Worm (Caenorhabditis elegans) whole organism, young adult: ENCODE results near the gene eff-1.

ENCODE experiments used
- B0035.1 ChIP-seq: sonication (generic microtip); optimal IDR thresholded peaks from 2 replicates; lab custom pipeline; 2016; ENCODE audit warnings: missing genetic modification characterization, mild to moderate bottlenecking, missing compliant biosample characterization, missing genotype, missing genetic modification reagents
- C06A6.2 ChIP-seq: fragments of 200-800 bp; sonication (Bioruptor generic); conservative IDR thresholded peaks from 2 replicates; pipeline ENCODE4 v1.3.6; 2022; ENCODE audit warnings: missing genetic modification characterization, missing compliant biosample characterization
- F22D6.2 ChIP-seq: sonication (generic microtip); optimal IDR thresholded peaks from 2 replicates; lab custom pipeline; 2016; ENCODE audit warnings: mild to moderate bottlenecking, missing genetic modification characterization, missing compliant biosample characterization
- F33H1.4 ChIP-seq: fragments of 200-800 bp; sonication (Bioruptor generic); IDR thresholded peaks from 2 replicates; pipeline ENCODE4 v1.3.6; 2022; ENCODE audit warnings: missing genetic modification reagents, missing genetic modification characterization, missing compliant biosample characterization
- F39B2.1 ChIP-seq: fragments of 200-800 bp; sonication (Bioruptor generic); IDR thresholded peaks from 2 replicates; pipeline ENCODE4 v1.3.6; 2022; ENCODE audit warnings: missing genetic modification reagents, missing genetic modification characterization, missing compliant biosample characterization
- F49E8.2 ChIP-seq: sonication (generic microtip); optimal IDR thresholded peaks from 3 replicates; lab custom pipeline; 2017; ENCODE audit warnings: missing genetic modification characterization, mild to moderate bottlenecking, missing compliant biosample characterization, antibody characterized with exemption, moderate library complexity; ENCODE audit not compliant: insufficient read depth
- K12H6.12 ChIP-seq: fragments of 200-800 bp; sonication (Bioruptor generic); optimal IDR thresholded peaks from 2 replicates; lab custom pipeline; 2018; ENCODE audit warnings: mild to moderate bottlenecking, missing genetic modification characterization, missing compliant biosample characterization
- T07F8.4 ChIP-seq: sonication (generic microtip); optimal IDR thresholded peaks from 2 replicates; lab custom pipeline; 2016; ENCODE audit warnings: mild to moderate bottlenecking, missing genetic modification characterization, moderate library complexity, missing compliant biosample characterization
- T26A5.8 ChIP-seq: sonication (generic microtip); optimal IDR thresholded peaks from 2 replicates; lab custom pipeline; 2016; ENCODE audit warnings: missing genetic modification characterization, missing compliant biosample characterization
- Y53G8AR.9 ChIP-seq: fragments of 200-800 bp; sonication (Bioruptor generic); conservative IDR thresholded peaks from 2 replicates; pipeline ENCODE4 v1.3.6; 2022; ENCODE audit warnings: missing genetic modification reagents, missing genetic modification characterization, missing compliant biosample characterization
- Y79H2A.3 ChIP-seq: fragments of 200-800 bp; sonication (Bioruptor generic); conservative IDR thresholded peaks from 2 replicates; pipeline ENCODE4 v1.3.6; 2022; ENCODE audit warnings: missing genetic modification reagents, missing genetic modification characterization, missing compliant biosample characterization
- Y95B8A.8 ChIP-seq: fragments of 200-800 bp; sonication (Bioruptor generic); IDR thresholded peaks from 2 replicates; pipeline ENCODE4 v1.3.6; 2022; ENCODE audit warnings: missing genetic modification reagents, missing genetic modification characterization, missing compliant biosample characterization
- attf-3 ChIP-seq: fragments of 200-800 bp; sonication (Bioruptor generic); conservative IDR thresholded peaks from 2 replicates; pipeline ENCODE4 v1.3.6; 2022; ENCODE audit warnings: missing genetic modification reagents, missing genetic modification characterization, missing compliant biosample characterization
- bed-1 ChIP-seq: fragments of 200-800 bp; sonication (Bioruptor generic); IDR thresholded peaks from 2 replicates; pipeline ENCODE4 v1.3.6; 2022; ENCODE audit warnings: missing genetic modification reagents, missing genetic modification characterization, missing compliant biosample characterization
- bed-2 ChIP-seq: fragments of 200-800 bp; sonication (Bioruptor generic); IDR thresholded peaks from 2 replicates; pipeline ENCODE4 v1.3.6; 2022; ENCODE audit warnings: missing genetic modification reagents, missing genetic modification characterization, missing compliant biosample characterization
- ceh-79 ChIP-seq: sonication (generic microtip); optimal IDR thresholded peaks from 2 replicates; lab custom pipeline; 2017; ENCODE audit warnings: mild to moderate bottlenecking, missing genetic modification characterization, missing compliant biosample characterization
- chd-7 ChIP-seq: sonication (generic microtip); optimal IDR thresholded peaks from 2 replicates; lab custom pipeline; 2016; ENCODE audit warnings: mild to moderate bottlenecking, missing genetic modification characterization, moderate library complexity, missing compliant biosample characterization
- dox-1 ChIP-seq: fragments of 200-800 bp; sonication (Bioruptor generic); IDR thresholded peaks from 2 replicates; pipeline ENCODE4 v1.3.6; 2022; ENCODE audit warnings: missing genetic modification reagents, missing genetic modification characterization, missing compliant biosample characterization
- efl-1 ChIP-seq: fragments of 150-350 bp; optimal IDR thresholded peaks from 2 replicates; lab custom pipeline; 2014; ENCODE audit warnings: missing biosample characterization, missing genetic modification reagents, missing genetic modification characterization
- egl-18 ChIP-seq: fragments of 200-800 bp; sonication (Bioruptor generic); IDR thresholded peaks from 2 replicates; pipeline ENCODE4 v1.3.6; 2022; ENCODE audit warnings: missing genetic modification reagents, missing genetic modification characterization, missing compliant biosample characterization
- fkh-3 ChIP-seq: sonication (generic microtip); optimal IDR thresholded peaks from 2 replicates; lab custom pipeline; 2016; ENCODE audit warnings: mild to moderate bottlenecking, missing genetic modification characterization, missing compliant biosample characterization
- him-1 ChIP-seq: sonication (generic microtip); optimal IDR thresholded peaks from 2 replicates; lab custom pipeline; 2016; ENCODE audit warnings: missing genotype, missing genetic modification reagents, missing genetic modification characterization, missing compliant biosample characterization
- hrde-1 ChIP-seq: sonication (generic microtip); optimal IDR thresholded peaks from 2 replicates; lab custom pipeline; 2016; ENCODE audit warnings: missing genetic modification characterization, mild to moderate bottlenecking, missing compliant biosample characterization, moderate library complexity, missing genotype, missing genetic modification reagents, borderline replicate concordance
- lag-1 ChIP-seq: fragments of 200-800 bp; sonication (Bioruptor generic); IDR thresholded peaks from 2 replicates; pipeline ENCODE4 v1.3.6; 2022; ENCODE audit warnings: missing genetic modification reagents, missing genetic modification characterization, missing compliant biosample characterization
- lin-40 ChIP-seq: sonication (generic microtip); optimal IDR thresholded peaks from 2 replicates; lab custom pipeline; 2016; ENCODE audit warnings: missing genetic modification characterization, mild to moderate bottlenecking, missing compliant biosample characterization, missing genotype, missing genetic modification reagents
- lin-54 ChIP-seq: fragments of 200-800 bp; sonication (Bioruptor generic); optimal IDR thresholded peaks from 2 replicates; lab custom pipeline; 2018; ENCODE audit warnings: mild to moderate bottlenecking, missing genetic modification characterization, missing compliant biosample characterization
- mcd-1 ChIP-seq: fragments of 200-800 bp; sonication (Bioruptor generic); IDR thresholded peaks from 2 replicates; pipeline ENCODE4 v1.3.6; 2022; ENCODE audit warnings: missing genetic modification reagents, missing genetic modification characterization, missing compliant biosample characterization
- mel-28 ChIP-seq: sonication (generic microtip); optimal IDR thresholded peaks from 2 replicates; lab custom pipeline; 2016; ENCODE audit warnings: borderline replicate concordance, mild to moderate bottlenecking, missing genetic modification characterization, missing compliant biosample characterization
- mxl-1 ChIP-seq: sonication (generic microtip); optimal IDR thresholded peaks from 2 replicates; lab custom pipeline; 2016; ENCODE audit warnings: missing genetic modification characterization, missing compliant biosample characterization
- nfya-2 ChIP-seq: fragments of 200-800 bp; sonication (Bioruptor generic); IDR thresholded peaks from 2 replicates; pipeline ENCODE4 v1.3.6; 2022; ENCODE audit warnings: missing genetic modification reagents, missing genetic modification characterization, missing compliant biosample characterization
- nhr-179 ChIP-seq: sonication (generic microtip); optimal IDR thresholded peaks from 2 replicates; lab custom pipeline; 2016; ENCODE audit warnings: mild to moderate bottlenecking, missing genetic modification characterization, missing compliant biosample characterization
- nhr-90 ChIP-seq: sonication (generic microtip); optimal IDR thresholded peaks from 2 replicates; lab custom pipeline; 2016; ENCODE audit warnings: missing genotype, mild to moderate bottlenecking, missing genetic modification characterization, missing compliant biosample characterization
- repo-1 ChIP-seq: sonication (generic microtip); optimal IDR thresholded peaks from 2 replicates; lab custom pipeline; 2017; ENCODE audit warnings: mild to moderate bottlenecking, missing genetic modification characterization, missing compliant biosample characterization
- sea-2 ChIP-seq: fragments of 200-800 bp; sonication (Bioruptor generic); IDR thresholded peaks from 2 replicates; pipeline ENCODE4 v1.3.6; 2022; ENCODE audit warnings: missing genetic modification characterization, missing compliant biosample characterization
- snpc-1.3 ChIP-seq: sonication (generic microtip); optimal IDR thresholded peaks from 2 replicates; lab custom pipeline; 2017; ENCODE audit warnings: missing genetic modification characterization, mild to moderate bottlenecking, missing compliant biosample characterization, antibody characterized with exemption, moderate library complexity, missing genotype, missing genetic modification reagents; ENCODE audit not compliant: insufficient read depth
- sptf-2 ChIP-seq: fragments of 200-800 bp; sonication (Bioruptor generic); optimal IDR thresholded peaks from 2 replicates; lab custom pipeline; 2018; ENCODE audit warnings: mild to moderate bottlenecking, missing genetic modification characterization, missing compliant biosample characterization
- tlf-1 ChIP-seq: fragments of 200-800 bp; sonication (Bioruptor generic); optimal IDR thresholded peaks from 2 replicates; lab custom pipeline; 2018; ENCODE audit warnings: mild to moderate bottlenecking, missing genetic modification characterization, missing compliant biosample characterization
- unc-130 ChIP-seq: sonication (generic microtip); optimal IDR thresholded peaks from 2 replicates; lab custom pipeline; 2016; ENCODE audit warnings: missing genetic modification reagents, missing genetic modification characterization, missing compliant biosample characterization
- xnd-1 ChIP-seq: sonication (generic microtip); optimal IDR thresholded peaks from 2 replicates; lab custom pipeline; 2016; ENCODE audit warnings: missing genotype, missing genetic modification reagents, missing genetic modification characterization, missing compliant biosample characterization
- ztf-18 ChIP-seq: sonication (generic microtip); optimal IDR thresholded peaks from 2 replicates; lab custom pipeline; 2016; ENCODE audit warnings: missing genotype, mild to moderate bottlenecking, missing genetic modification characterization, missing compliant biosample characterization
- ztf-22 ChIP-seq: fragments of 200-800 bp; sonication (Bioruptor generic); optimal IDR thresholded peaks from 2 replicates; lab custom pipeline; 2018; ENCODE audit warnings: mild to moderate bottlenecking, missing genetic modification characterization, moderate library complexity, missing compliant biosample characterization
- ztf-6 ChIP-seq: fragments of 200-800 bp; sonication (Bioruptor generic); IDR thresholded peaks from 2 replicates; pipeline ENCODE4 v1.3.6; 2022; ENCODE audit warnings: missing genetic modification reagents, missing genetic modification characterization, missing compliant biosample characterization

The eff-1 gene

DNA sequence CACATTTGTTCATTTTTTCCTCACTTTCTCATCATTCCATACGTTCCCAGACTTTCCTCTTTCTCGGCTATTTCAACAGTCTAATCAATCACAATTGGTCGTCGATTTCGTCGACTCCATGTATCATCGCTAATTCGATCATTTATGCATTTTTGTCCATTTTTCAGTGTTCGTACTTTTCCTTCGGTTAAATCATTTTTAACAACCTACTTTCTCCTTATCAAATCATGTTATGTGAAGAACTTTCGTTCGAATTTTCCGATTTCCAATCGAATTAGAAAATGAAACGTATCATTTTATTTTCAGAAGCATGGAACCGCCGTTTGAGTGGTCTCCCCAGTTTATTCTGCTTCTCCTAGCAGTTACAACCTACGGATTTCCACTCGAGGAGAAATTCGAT is at the start of gene eff-1:
TSS of gene eff-1 (plus strand) at position 301 of the 400 bp plus-strand sequence.
- TF ChIP-seq ztf-22: no peak
- TF ChIP-seq Y95B8A.8 (GFP tag; lab: Robert Waterston, UW): no peak
- TF ChIP-seq xnd-1 (tag; lab: Kevin White, UChicago): no peak
- TF ChIP-seq tlf-1: no peak
- no peak for TF ChIP-seq mel-28
- TF ChIP-seq ztf-18: no peak
- TF ChIP-seq snpc-1.3: no peak
- no peak for TF ChIP-seq sptf-2
- TF ChIP-seq sea-2 (GFP tag; lab: Robert Waterston, UW): no peak
- TF ChIP-seq bed-2 (GFP tag; lab: Robert Waterston, UW): no peak
- TF ChIP-seq egl-18 (GFP tag; lab: Robert Waterston, UW): no peak
- TF ChIP-seq K12H6.12: no peak
- TF ChIP-seq F22D6.2 (tag; lab: Kevin White, UChicago): no peak
- TF ChIP-seq T26A5.8 (tag; lab: Kevin White, UChicago): no peak
- TF ChIP-seq Y79H2A.3: no peak
- TF ChIP-seq Y53G8AR.9: no peak
- TF ChIP-seq nfya-2 (GFP tag; lab: Robert Waterston, UW): no peak
- TF ChIP-seq mcd-1 (GFP tag; lab: Robert Waterston, UW): no peak
- no peak for TF ChIP-seq nhr-90 (tag; lab: Kevin White, UChicago)

ce11 chrII:8308314-8308713 is 38.2 kb upstream of the eff-1 start:
- TF ChIP-seq attf-3: no peak
- TF ChIP-seq dox-1: no peak
- TF ChIP-seq nfya-2 (GFP tag; lab: Robert Waterston, UW): no peak
- no peak for TF ChIP-seq ztf-22
- TF ChIP-seq mcd-1 (GFP tag; lab: Robert Waterston, UW): no peak
- TF ChIP-seq nhr-179: no peak
- no peak for TF ChIP-seq chd-7 (tag; lab: Kevin White, UChicago)
- TF ChIP-seq C06A6.2 (GFP tag; lab: Robert Waterston, UW): no peak
- no peak for TF ChIP-seq tlf-1
- TF ChIP-seq F22D6.2 (tag; lab: Kevin White, UChicago): no peak
- TF ChIP-seq him-1 (tag; lab: Kevin White, UChicago): no peak
- no peak for TF ChIP-seq ceh-79 (tag; lab: Kevin White, UChicago)
- TF ChIP-seq, all 124 proteins: peak for 0

DNA sequence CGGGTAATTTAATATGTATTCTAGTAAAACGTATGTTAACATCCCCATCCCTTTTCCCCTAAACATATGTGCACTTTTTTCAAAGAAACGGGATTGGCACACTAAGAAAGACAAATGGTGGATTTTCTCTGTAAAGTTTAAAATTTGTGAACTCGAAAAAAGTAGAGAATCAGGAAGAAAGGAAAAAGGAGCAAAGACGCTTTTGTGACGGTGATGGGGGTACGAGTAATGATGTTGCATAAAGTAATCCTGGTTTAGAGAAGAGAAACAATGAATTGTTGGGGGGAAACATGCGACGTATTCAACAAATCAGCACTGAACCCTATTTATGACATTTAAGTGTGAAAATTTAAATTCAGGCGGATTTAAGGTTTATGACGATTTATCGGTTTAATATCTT is 35.0 kb upstream of the eff-1 start:
- no peak for TF ChIP-seq F49E8.2 (tag; lab: Kevin White, UChicago)
- TF ChIP-seq repo-1 (tag; lab: Kevin White, UChicago): no peak
- no peak for TF ChIP-seq efl-1 (GFP tag; lab: Kevin White, UChicago)
- no peak for TF ChIP-seq mxl-1
- TF ChIP-seq lin-54 (GFP tag; lab: Kevin White, UChicago): no peak
- TF ChIP-seq F39B2.1 (GFP tag; lab: Robert Waterston, UW): no peak
- no peak for TF ChIP-seq B0035.1 (tag; lab: Kevin White, UChicago)
- TF ChIP-seq bed-1 (GFP tag; lab: Robert Waterston, UW): no peak
- TF ChIP-seq fkh-3 (tag; lab: Kevin White, UChicago): no peak
- TF ChIP-seq hrde-1 (tag; lab: Kevin White, UChicago): no peak
- no peak for TF ChIP-seq K12H6.12
- TF ChIP-seq T07F8.4: no peak
- TF ChIP-seq unc-130 (GFP tag; lab: Kevin White, UChicago): no peak
- TF ChIP-seq mel-28: no peak
- no peak for TF ChIP-seq nfya-2 (GFP tag; lab: Robert Waterston, UW)
- no peak for TF ChIP-seq lin-40 (tag; lab: Kevin White, UChicago)
- no peak for TF ChIP-seq nhr-179
- TF ChIP-seq F33H1.4: no peak
- no peak for TF ChIP-seq ztf-6 (GFP tag; lab: Robert Waterston, UW)
- no peak for TF ChIP-seq lag-1
